Worm (Caenorhabditis elegans): ENCODE data around the gene mpdu-1.

- TF ChIP-seq ztf-29 (GFP tag; IDR thresholded peaks at IDR 0.05) = no peak
- no peak for TF ChIP-seq flt-1 (GFP tag; IDR thresholded peaks at IDR 0.05)
Measured at ce11 chrV:8404339-8404738, 45.4 kb upstream of the mpdu-1 start.

Data from whole organism, midembryonic.